2 worm cellular contexts compared by ENCODE assay signal in genomic region chrV:11234350-11234749, ce11.
TF ChIP-seq lines count a peak whose summit lies in the region.

T19B10.5 (plus strand) TSS chrV:11234650.

TF ChIP-seq in whole organism, L1 larva, 84 proteins besides CTCF, POLR2A, EP300 and RAD21:
- TF ChIP-seq elt-3 (tag; optimal IDR thresholded peaks at IDR 0.05; lab: Kevin White, UChicago) (no peak), blmp-1 (tag; optimal IDR thresholded peaks at IDR 0.05; lab: Kevin White, UChicago) (peak; percentile 18)

TF ChIP-seq in whole organism, L4 larva, 104 proteins besides CTCF, POLR2A, EP300 and RAD21:
- TF ChIP-seq T20F7.1 (GFP tag; optimal IDR thresholded peaks at IDR 0.05; lab: Kevin White, UChicago) = no peak
- TF ChIP-seq aha-1 (tag; lab: Kevin White, UChicago) = peak; percentile 83
- TF ChIP-seq dpl-1 (GFP tag; optimal IDR thresholded peaks at IDR 0.05; lab: Kevin White, UChicago) = no peak
- no peak for TF ChIP-seq snpc-4 (tag; optimal IDR thresholded peaks at IDR 0.05; lab: Kevin White, UChicago)
- TF ChIP-seq egl-27 (tag; optimal IDR thresholded peaks at IDR 0.05; lab: Kevin White, UChicago) = no peak
TF ChIP-seq in whole organism, L4 larva: peak in this region for 1.

Comparison
In these comparisons a context has a peak if more than half of its experiments do, and no peak if none do; other contexts are left out.
1. Of the 29 proteins assayed by ChIP-seq in both whole organism, L4 larva and whole organism, L1 larva: peak only in whole organism, L4 larva: aha-1; only in whole organism, L1 larva: none; in both: none; in neither: 28.